Comparison of ENCODE assay signal across 5 worm cellular contexts in genomic region chrIII:2013156-2013854, ce11.
TF ChIP-seq lines count a peak whose summit lies in the region.

No protein-coding gene starts in this region.

TF ChIP-seq in whole organism, L3 larva, 47 proteins besides CTCF, POLR2A, EP300 and RAD21:
- TF ChIP-seq nhr-237 (tag; optimal IDR thresholded peaks at IDR 0.05; lab: Kevin White, UChicago): no peak
- peak; percentile 91 for TF ChIP-seq ceh-28 (tag; optimal IDR thresholded peaks at IDR 0.05; lab: Kevin White, UChicago)
- no peak for TF ChIP-seq nhr-23 (tag; optimal IDR thresholded peaks at IDR 0.05; lab: Kevin White, UChicago)
- no peak for TF ChIP-seq pqm-1 (tag; optimal IDR thresholded peaks at IDR 0.05; lab: Kevin White, UChicago)
- TF ChIP-seq elt-3 (tag; optimal IDR thresholded peaks at IDR 0.05; lab: Kevin White, UChicago): no peak
- no peak for TF ChIP-seq R02D3.7 (tag; optimal IDR thresholded peaks at IDR 0.05; lab: Kevin White, UChicago)
- TF ChIP-seq lin-15B (tag; optimal IDR thresholded peaks at IDR 0.05; lab: Kevin White, UChicago): no peak
- TF ChIP-seq elt-1 (tag; optimal IDR thresholded peaks at IDR 0.05; lab: Kevin White, UChicago): no peak
TF ChIP-seq in whole organism, L3 larva: peak in this region for 1.

TF ChIP-seq in whole organism, L4 larva, 104 proteins besides CTCF, POLR2A, EP300 and RAD21:
- no peak for TF ChIP-seq dpl-1 (GFP tag; optimal IDR thresholded peaks at IDR 0.05; lab: Kevin White, UChicago)
- 0 out of 2 replicates have a peak, but pooled peaks have one; percentile 65 for TF ChIP-seq D1046.2 (GFP tag; IDR thresholded peaks at IDR 0.05; lab: Robert Waterston, UW)
- no peak for TF ChIP-seq arid-1 (GFP tag; conservative IDR thresholded peaks at IDR 0.05; lab: Robert Waterston, UW)
- TF ChIP-seq ceh-62 (tag; optimal IDR thresholded peaks at IDR 0.05; lab: Kevin White, UChicago): no peak
- peak; percentile 69 for TF ChIP-seq aha-1 (tag; lab: Kevin White, UChicago)
- TF ChIP-seq pqm-1 (tag; optimal IDR thresholded peaks at IDR 0.05; lab: Kevin White, UChicago): no peak
- TF ChIP-seq R02D3.7 (tag; optimal IDR thresholded peaks at IDR 0.05; lab: Kevin White, UChicago): no peak
- no peak for TF ChIP-seq gei-8 (GFP tag; optimal IDR thresholded peaks at IDR 0.05; lab: Kevin White, UChicago)
- TF ChIP-seq zfp-2 (tag; optimal IDR thresholded peaks at IDR 0.05; lab: Kevin White, UChicago): no peak
- peak; percentile 77 for TF ChIP-seq ceh-28 (tag; optimal IDR thresholded peaks at IDR 0.05; lab: Kevin White, UChicago)
- peak; percentile 39 for TF ChIP-seq set-16 (GFP tag; IDR thresholded peaks at IDR 0.05; lab: Robert Waterston, UW)
- no peak for TF ChIP-seq ceh-20 (GFP tag; IDR thresholded peaks at IDR 0.05; lab: Robert Waterston, UW)
- no peak for TF ChIP-seq daf-19 (GFP tag; conservative IDR thresholded peaks at IDR 0.05; lab: Robert Waterston, UW)

TF ChIP-seq in whole organism, late embryonic, 69 proteins besides CTCF, POLR2A, EP300 and RAD21:
- TF ChIP-seq fax-1 (tag; optimal IDR thresholded peaks at IDR 0.05; lab: Kevin White, UChicago) (no peak), ceh-48 (tag; optimal IDR thresholded peaks at IDR 0.05; lab: Kevin White, UChicago) (peak; percentile 48)

TF ChIP-seq in whole organism, midembryonic, 9 proteins besides CTCF, POLR2A, EP300 and RAD21:
- TF ChIP-seq T22C8.4 (GFP tag; IDR thresholded peaks at IDR 0.05; lab: Robert Waterston, UW): peak; percentile 70
- TF ChIP-seq ztf-29 (GFP tag; IDR thresholded peaks at IDR 0.05; lab: Robert Waterston, UW): no peak
- TF ChIP-seq flt-1 (GFP tag; IDR thresholded peaks at IDR 0.05; lab: Robert Waterston, UW): no peak
- no peak for TF ChIP-seq tab-1 (GFP tag; IDR thresholded peaks at IDR 0.05; lab: Robert Waterston, UW)
- TF ChIP-seq ref-1 (GFP tag; conservative IDR thresholded peaks at IDR 0.05; lab: Robert Waterston, UW): no peak

TF ChIP-seq in whole organism, young adult, 124 proteins besides CTCF, POLR2A, EP300 and RAD21:
- TF ChIP-seq F52B5.7 (tag; optimal IDR thresholded peaks at IDR 0.05; lab: Kevin White, UChicago): no peak
- no peak for TF ChIP-seq cebp-2 (GFP tag; IDR thresholded peaks at IDR 0.05; lab: Robert Waterston, UW)
- 0 out of 2 replicates have a peak, but pooled peaks have one; percentile 23 for TF ChIP-seq aptf-3 (GFP tag; IDR thresholded peaks at IDR 0.05; lab: Robert Waterston, UW)
- TF ChIP-seq ztf-18 (tag; optimal IDR thresholded peaks at IDR 0.05; lab: Kevin White, UChicago): no peak
